Worm (Caenorhabditis elegans): ENCODE results near the gene cyp-13A2.
A peak's percentile ranks its signal among the peaks of the same experiment; 100 is the strongest.

cyp-13A2 gene

ce11 chrII:9829108-9829507, 41.7 kb upstream of the cyp-13A2 start, which contains the start of gene ZK938.1:
TSS of gene ZK938.1 (plus strand) at chrII:9829408.
- no peak for TF ChIP-seq lin-14 (GFP tag; optimal IDR thresholded peaks at IDR 0.05)
- TF ChIP-seq efl-1 (optimal IDR thresholded peaks at IDR 0.05), result no peak
- TF ChIP-seq efl-1 (GFP tag; optimal IDR thresholded peaks at IDR 0.05 in 1 of 2), result peak in 1 of 2 experiments; percentile 25

ce11 chrII:9828502-9828901, 41.1 kb upstream of the cyp-13A2 start:
- TF ChIP-seq nhr-71 (tag; optimal IDR thresholded peaks at IDR 0.05) (no peak), hlh-4 (tag; optimal IDR thresholded peaks at IDR 0.05) (no peak), C04F5.9 (tag; optimal IDR thresholded peaks at IDR 0.05) (no peak), efl-3 (GFP tag; optimal IDR thresholded peaks at IDR 0.05) (no peak), ceh-8 (GFP tag; optimal IDR thresholded peaks at IDR 0.05) (no peak), snu-23 (GFP tag; optimal IDR thresholded peaks at IDR 0.05) (no peak), mab-9 (GFP tag; IDR thresholded peaks at IDR 0.05) (no peak)

ce11 chrII:9827852-9828251, 40.4 kb upstream of the cyp-13A2 start, which contains the start of gene eyg-1:
TSS of gene eyg-1 (minus strand) at chrII:9827952.
- TF ChIP-seq zag-1 (tag; optimal IDR thresholded peaks at IDR 0.05) (no peak), unc-86 (tag; optimal IDR thresholded peaks at IDR 0.05) (no peak), lir-3 (tag; optimal IDR thresholded peaks at IDR 0.05; ENCODE audit: poor library complexity) (no peak), F16B12.6 (tag; optimal IDR thresholded peaks at IDR 0.05) (no peak), lin-13 (GFP tag; optimal IDR thresholded peaks at IDR 0.05) (no peak), hpl-2 (GFP tag; optimal IDR thresholded peaks at IDR 0.05) (no peak), nhr-90 (tag; optimal IDR thresholded peaks at IDR 0.05; ENCODE audit: poor library complexity) (no peak), dsc-1 (tag; optimal IDR thresholded peaks at IDR 0.05) (no peak), dpl-1 (GFP tag; optimal IDR thresholded peaks at IDR 0.05) (no peak), unc-130 (tag; optimal IDR thresholded peaks at IDR 0.05) (no peak), nhr-84 (tag; optimal IDR thresholded peaks at IDR 0.05) (no peak), lsy-2 (tag; optimal IDR thresholded peaks at IDR 0.05) (no peak)

- TF ChIP-seq efl-1 (optimal IDR thresholded peaks at IDR 0.05) (no peak), efl-1 (GFP tag; optimal IDR thresholded peaks at IDR 0.05 in 1 of 2) (peak in 1 of 2 experiments; percentile 59), xbp-1 (tag; optimal IDR thresholded peaks at IDR 0.05) (no peak)
Observed at ce11 chrII:9826946-9827345, 39.5 kb upstream of the cyp-13A2 start.

DNA sequence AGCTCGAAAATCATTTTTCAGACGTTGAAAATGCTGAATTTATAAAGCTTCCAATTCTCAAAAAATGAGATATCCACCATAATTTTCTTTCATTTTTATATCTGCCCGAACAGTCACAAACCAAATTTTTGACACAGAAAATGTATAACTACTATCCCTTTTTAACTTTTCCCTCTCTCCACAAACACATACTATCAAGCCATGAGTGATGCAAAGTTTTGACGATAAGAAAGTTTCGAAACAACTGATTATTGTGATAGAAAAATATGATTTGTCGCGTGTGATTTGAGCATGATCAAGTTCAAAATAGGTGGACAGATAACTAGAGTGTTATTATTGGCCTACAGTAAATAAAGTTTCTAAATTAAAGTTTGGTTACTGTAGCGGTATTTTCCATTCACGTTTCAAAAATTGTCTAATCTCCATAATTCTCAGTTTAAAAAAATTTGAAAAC, 20.1 kb upstream of the cyp-13A2 start, which contains the start of gene cyp-13A8:
Gene cyp-13A8 (minus strand): TSS at position 51 of the 454 bp plus-strand sequence.
- TF ChIP-seq mep-1 (tag; optimal IDR thresholded peaks at IDR 0.05) (no peak), efl-1 (optimal IDR thresholded peaks at IDR 0.05) (no peak), efl-1 (GFP tag; optimal IDR thresholded peaks at IDR 0.05 in 1 of 2) (peak in 1 of 2 experiments; percentile 91), nhr-20 (tag; optimal IDR thresholded peaks at IDR 0.05) (peak; percentile 93), egl-13 (tag; optimal IDR thresholded peaks at IDR 0.05) (no peak), zip-4 (GFP tag; optimal IDR thresholded peaks at IDR 0.05) (no peak), unc-86 (tag; optimal IDR thresholded peaks at IDR 0.05) (no peak), nhr-12 (tag; optimal IDR thresholded peaks at IDR 0.05) (no peak), unc-130 (tag; optimal IDR thresholded peaks at IDR 0.05) (no peak), zag-1 (tag; optimal IDR thresholded peaks at IDR 0.05) (no peak), hpl-2 (GFP tag; optimal IDR thresholded peaks at IDR 0.05) (no peak), sox-4 (tag; optimal IDR thresholded peaks at IDR 0.05) (no peak), hlh-17 (GFP tag; optimal IDR thresholded peaks at IDR 0.05; ENCODE audit: borderline replicate concordance) (no peak), lin-14 (GFP tag; optimal IDR thresholded peaks at IDR 0.05) (peak; percentile 63), pqm-1 (tag; optimal IDR thresholded peaks at IDR 0.05) (no peak), C34B4.2 (tag; optimal IDR thresholded peaks at IDR 0.05) (no peak), snpc-4 (tag; optimal IDR thresholded peaks at IDR 0.05) (no peak), nhr-71 (tag; optimal IDR thresholded peaks at IDR 0.05) (peak; percentile 31), nhr-85 (tag) (peak; percentile 60), isw-1 (GFP tag; IDR thresholded peaks at IDR 0.05) (no peak), ztf-11 (tag; optimal IDR thresholded peaks at IDR 0.05) (no peak), nhr-19 (GFP tag; conservative IDR thresholded peaks at IDR 0.05) (no peak), elt-2 (tag; optimal IDR thresholded peaks at IDR 0.05) (peak; percentile 66), C16A3.4 (tag; optimal IDR thresholded peaks at IDR 0.05) (no peak), ama-1 (optimal IDR thresholded peaks at IDR 0.05) (no peak), pag-3 (tag; optimal IDR thresholded peaks at IDR 0.05; ENCODE audit: borderline replicate concordance, insufficient read depth) (no peak), nhr-90 (tag; optimal IDR thresholded peaks at IDR 0.05; ENCODE audit: poor library complexity) (no peak), dsc-1 (tag; optimal IDR thresholded peaks at IDR 0.05) (no peak), alr-1 (tag; optimal IDR thresholded peaks at IDR 0.05; ENCODE audit: borderline replicate concordance) (no peak), ceh-8 (GFP tag; optimal IDR thresholded peaks at IDR 0.05) (no peak), mef-2 (tag; optimal IDR thresholded peaks at IDR 0.05) (no peak), lsy-2 (tag; optimal IDR thresholded peaks at IDR 0.05) (no peak), lin-13 (GFP tag; optimal IDR thresholded peaks at IDR 0.05) (no peak)

Data from whole organism, L1 larva.